Fruit fly (Drosophila melanogaster): ENCODE data around the gene Rsph9.

Gene Rsph9

DNA sequence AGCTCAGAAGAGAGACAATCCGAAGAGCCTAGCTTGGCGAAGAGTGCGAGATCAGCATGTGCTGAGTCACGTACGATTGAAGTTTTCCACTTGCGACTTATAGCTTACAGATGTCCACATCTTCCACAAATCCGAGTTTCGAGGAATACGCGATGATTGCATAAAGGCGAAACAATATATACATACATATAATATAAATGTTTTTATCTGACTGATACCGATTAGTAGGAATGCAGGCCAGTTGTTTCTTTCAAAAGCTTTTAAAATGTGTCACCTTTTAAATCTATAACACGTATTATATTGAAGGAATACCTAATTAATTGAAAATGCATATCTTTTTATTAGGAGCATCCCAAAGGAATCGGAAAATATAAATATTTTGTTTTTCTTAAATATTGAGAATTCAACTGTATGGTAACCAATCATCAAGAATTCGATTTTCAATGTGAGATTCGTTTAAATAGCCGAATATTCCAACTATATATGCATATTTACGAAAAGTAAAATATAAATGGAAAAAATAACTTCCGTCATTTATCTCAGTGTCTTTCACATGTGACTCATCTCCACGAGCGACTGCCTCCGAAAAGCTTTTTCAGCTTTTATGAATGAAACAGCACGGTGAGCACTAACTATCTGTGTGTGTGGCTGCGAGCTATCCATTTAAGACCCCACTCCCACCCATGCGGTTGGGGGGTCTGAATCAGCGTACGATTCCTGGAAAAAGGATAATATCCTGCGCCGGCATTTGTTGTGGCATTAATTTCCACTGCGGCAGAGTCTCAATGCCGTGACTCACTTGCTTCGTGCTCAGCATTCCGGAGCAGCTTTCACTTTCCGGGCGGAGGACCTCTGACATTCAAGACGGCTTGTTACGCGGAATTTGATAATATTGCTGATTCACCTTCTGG is 38.3 kb upstream of the Rsph9 start (continued):
- TF ChIP-seq vnd (GFP tag; IDR thresholded peaks at IDR 0.05; ENCODE audit: partially characterized antibody), result no peak
- peak; percentile 43 for TF ChIP-seq ind (GFP tag; optimal IDR thresholded peaks at IDR 0.05)
- TF ChIP-seq Trl (optimal IDR thresholded peaks at IDR 0.05), result peak in 1 of 2 experiments; percentile 25
- peak; percentile 51 for TF ChIP-seq Trl (GFP tag; optimal IDR thresholded peaks at IDR 0.05)
- TF ChIP-seq HLH4C (GFP tag; IDR thresholded peaks at IDR 0.05; ENCODE audit: partially characterized antibody), result no peak
- TF ChIP-seq PHDP (tag; optimal IDR thresholded peaks at IDR 0.05), result peak; percentile 74
- peak; percentile 18 for TF ChIP-seq pho (GFP tag; optimal IDR thresholded peaks at IDR 0.05)
- no peak for TF ChIP-seq CG31224 (GFP tag; IDR thresholded peaks at IDR 0.05)
- peak; percentile 46; the same call in 1 of the 3 replicates for TF ChIP-seq ken (GFP tag; IDR thresholded peaks at IDR 0.05)
- TF ChIP-seq Jarid2 (GFP tag; optimal IDR thresholded peaks at IDR 0.05), result no peak
- TF ChIP-seq mirr (GFP tag; optimal IDR thresholded peaks at IDR 0.05), result no peak
- no peak for TF ChIP-seq corto (GFP tag; optimal IDR thresholded peaks at IDR 0.05)
- TF ChIP-seq CG2116 (GFP tag; optimal IDR thresholded peaks at IDR 0.05), result no peak
- peak; percentile 29 for TF ChIP-seq CG6765 (GFP tag; optimal IDR thresholded peaks at IDR 0.05)
- TF ChIP-seq CG2129 (GFP tag; IDR thresholded peaks at IDR 0.05; ENCODE audit: partially characterized antibody), result no peak
- peak; percentile 13 for TF ChIP-seq nerfin-1 (tag; optimal IDR thresholded peaks at IDR 0.05)
- TF ChIP-seq pan (optimal IDR thresholded peaks at IDR 0.05), result no peak
- TF ChIP-seq pan (GFP tag; optimal IDR thresholded peaks at IDR 0.05 in 1 of 2, IDR thresholded peaks at IDR 0.05 in 1 of 2), result peak in 1 of 2 experiments; percentile 76
- TF ChIP-seq ewg (GFP tag; optimal IDR thresholded peaks at IDR 0.05), result peak; percentile 28
- peak; percentile 54 for TF ChIP-seq CG12769 (tag; optimal IDR thresholded peaks at IDR 0.05)
- TF ChIP-seq CG14014 (GFP tag; IDR thresholded peaks at IDR 0.05), result 0 out of 2 replicates have a peak, but pooled peaks have one; percentile 50
- TF ChIP-seq slp2 (GFP tag; optimal IDR thresholded peaks at IDR 0.05), result peak; percentile 5
- TF ChIP-seq schlank (tag; optimal IDR thresholded peaks at IDR 0.05), result peak; percentile 21
- TF ChIP-seq CG17359 (tag; optimal IDR thresholded peaks at IDR 0.05), result peak; percentile 62
- peak; percentile 27 for TF ChIP-seq HLH54F (GFP tag; optimal IDR thresholded peaks at IDR 0.05)
- peak; percentile 20 for TF ChIP-seq CG15601 (tag; optimal IDR thresholded peaks at IDR 0.05)
- TF ChIP-seq Blimp-1 (GFP tag; optimal IDR thresholded peaks at IDR 0.05), result peak; percentile 55
- TF ChIP-seq Ada2b (GFP tag; IDR thresholded peaks at IDR 0.05), result peak; percentile 49
- peak; percentile 70 for TF ChIP-seq CG13424 (tag; optimal IDR thresholded peaks at IDR 0.05)
- TF ChIP-seq bab2 (GFP tag; optimal IDR thresholded peaks at IDR 0.05), result peak; percentile 40
- peak; percentile 61 for TF ChIP-seq fd3F (GFP tag; optimal IDR thresholded peaks at IDR 0.05)
- peak; percentile 40 for TF ChIP-seq CG12104 (GFP tag; optimal IDR thresholded peaks at IDR 0.05)
- no peak for TF ChIP-seq Hr39 (optimal IDR thresholded peaks at IDR 0.05)
- TF ChIP-seq Taf1 (GFP tag; IDR thresholded peaks at IDR 0.05), result 0 out of 2 replicates have a peak, but pooled peaks have one; percentile 9
- TF ChIP-seq D19B (GFP tag; optimal IDR thresholded peaks at IDR 0.05), result peak; percentile 58
- TF ChIP-seq CG3995 (GFP tag; optimal IDR thresholded peaks at IDR 0.05), result peak; percentile 14
- TF ChIP-seq E2f2 (GFP tag; IDR thresholded peaks at IDR 0.05), result peak; percentile 41; the same call in 1 of the 2 replicates
- TF ChIP-seq CG12299 (tag; optimal IDR thresholded peaks at IDR 0.05), result peak; percentile 38
- no peak for TF ChIP-seq tx (GFP tag; optimal IDR thresholded peaks at IDR 0.05)
- TF ChIP-seq CG8281 (tag; optimal IDR thresholded peaks at IDR 0.05), result peak; percentile 21
- 0 out of 2 replicates have a peak, but pooled peaks have one; percentile 4 for TF ChIP-seq H2.0 (GFP tag; IDR thresholded peaks at IDR 0.05)
- TF ChIP-seq CG2712 (tag; optimal IDR thresholded peaks at IDR 0.05), result peak; percentile 72
- peak; percentile 20 for TF ChIP-seq CG11723 (GFP tag; optimal IDR thresholded peaks at IDR 0.05)
- peak; percentile 80 for TF ChIP-seq CG11504 (tag; optimal IDR thresholded peaks at IDR 0.05)
- peak; percentile 73 for TF ChIP-seq CG31441 (GFP tag; IDR thresholded peaks at IDR 0.05)
- peak; percentile 78 for TF ChIP-seq CG30403 (GFP tag; optimal IDR thresholded peaks at IDR 0.05)
- TF ChIP-seq CG3838 (GFP tag; optimal IDR thresholded peaks at IDR 0.05), result no peak
- no peak for TF ChIP-seq dimm (GFP tag; IDR thresholded peaks at IDR 0.05)
- TF ChIP-seq HHEX (GFP tag; optimal IDR thresholded peaks at IDR 0.05), result peak; percentile 26
